Worm (Caenorhabditis elegans) whole organism, young adult: ENCODE measurements around the gene let-653.

Experiments
- F57C9.4 ChIP-seq: sonication (generic microtip); optimal IDR thresholded peaks from 2 replicates; lab custom pipeline; 2017; ENCODE audit warnings: mild to moderate bottlenecking, missing genetic modification characterization, missing compliant biosample characterization
- hsf-1 ChIP-seq: fragments of 200-800 bp; sonication (Bioruptor generic); IDR thresholded peaks from 2 replicates; pipeline ENCODE4 v1.3.6; 2022; ENCODE audit warnings: missing genetic modification reagents, missing genetic modification characterization, missing compliant biosample characterization
- tbp1 ChIP-seq: fragments of 200-800 bp; sonication (Bioruptor generic); optimal IDR thresholded peaks from 2 replicates; lab custom pipeline; 2018; ENCODE audit warnings: mild to moderate bottlenecking, missing genetic modification characterization, missing compliant biosample characterization
- xnd-1 ChIP-seq: sonication (generic microtip); optimal IDR thresholded peaks from 2 replicates; lab custom pipeline; 2016; ENCODE audit warnings: missing genotype, missing genetic modification reagents, missing genetic modification characterization, missing compliant biosample characterization

DNA sequence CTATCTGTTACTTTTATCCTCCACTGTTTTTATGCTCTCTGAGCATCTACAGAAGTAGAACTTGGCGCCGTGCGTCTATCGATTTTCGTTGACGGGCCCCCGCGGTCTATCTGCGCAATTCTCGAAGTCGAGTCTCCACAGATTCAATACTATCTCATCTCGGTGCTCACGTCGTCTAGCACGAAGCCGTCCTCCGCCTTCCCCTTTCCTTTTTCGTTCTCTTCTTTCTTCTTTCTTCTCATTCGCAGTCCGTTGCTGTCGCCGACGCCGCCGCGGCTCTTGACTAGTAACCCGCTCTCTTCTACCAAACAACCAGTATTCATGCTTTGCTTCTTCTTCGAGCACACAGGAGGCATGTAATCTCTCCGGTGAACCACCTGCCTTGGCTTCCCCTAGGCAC is 14.3 kb upstream of the let-653 start:
- TF ChIP-seq hsf-1 (GFP tag; lab: Robert Waterston, UW) = no peak
- no peak for TF ChIP-seq xnd-1 (tag; lab: Kevin White, UChicago)
- TF ChIP-seq F57C9.4 (tag; lab: Kevin White, UChicago) = no peak
- TF ChIP-seq tbp1 (GFP tag; lab: Kevin White, UChicago) = no peak
